Fruit fly (Drosophila melanogaster): ENCODE measurements around the gene CG1662.

Gene CG1662

DNA sequence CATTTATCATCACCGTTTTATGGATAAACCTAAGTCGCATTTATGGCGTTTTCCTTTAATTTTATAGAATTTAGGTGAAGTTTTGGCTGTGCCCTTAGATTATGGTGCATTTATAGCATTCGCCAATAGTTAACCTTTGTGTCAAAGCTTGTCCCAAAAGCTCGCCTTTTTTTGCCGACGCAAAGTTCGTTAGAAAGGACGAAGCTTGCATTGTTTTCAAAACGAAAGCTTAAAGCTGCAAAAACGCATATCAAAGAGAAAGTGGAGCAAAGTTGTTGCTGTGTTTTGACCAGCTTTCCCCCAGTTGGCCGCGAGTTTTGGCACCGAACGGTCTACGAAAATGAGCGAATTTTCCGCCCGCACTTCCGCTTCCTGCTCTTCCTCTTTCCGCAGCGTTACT lies 28.4 kb upstream of the CG1662 start, which contains the start of gene Syt12:
TSS of gene Syt12 (plus strand) at position 301 of the 400 bp plus-strand sequence.
- TF ChIP-seq corto (GFP tag; optimal IDR thresholded peaks at IDR 0.05) (no peak), CG18599 (GFP tag; optimal IDR thresholded peaks at IDR 0.05) (peak; percentile 1), NC2β (GFP tag; optimal IDR thresholded peaks at IDR 0.05) (no peak), ac (GFP tag; optimal IDR thresholded peaks at IDR 0.05) (no peak), Side (GFP tag; optimal IDR thresholded peaks at IDR 0.05) (no peak), CTCF (GFP tag; optimal IDR thresholded peaks at IDR 0.05) (peak; percentile 21), CG6175 (GFP tag; IDR thresholded peaks at IDR 0.05) (no peak), Ets97D (GFP tag; optimal IDR thresholded peaks at IDR 0.05) (peak; percentile 46), CG34376 (GFP tag; optimal IDR thresholded peaks at IDR 0.05) (peak; percentile 16), CG12071 (GFP tag; optimal IDR thresholded peaks at IDR 0.05) (peak; percentile 4), Deaf1 (tag; optimal IDR thresholded peaks at IDR 0.05) (no peak), CG17385 (GFP tag; optimal IDR thresholded peaks at IDR 0.05) (peak; percentile 2), CG2678 (tag; optimal IDR thresholded peaks at IDR 0.05) (no peak), BtbVII (GFP tag; optimal IDR thresholded peaks at IDR 0.05) (no peak), Rfx (GFP tag; IDR thresholded peaks at IDR 0.05) (no peak)

DNA sequence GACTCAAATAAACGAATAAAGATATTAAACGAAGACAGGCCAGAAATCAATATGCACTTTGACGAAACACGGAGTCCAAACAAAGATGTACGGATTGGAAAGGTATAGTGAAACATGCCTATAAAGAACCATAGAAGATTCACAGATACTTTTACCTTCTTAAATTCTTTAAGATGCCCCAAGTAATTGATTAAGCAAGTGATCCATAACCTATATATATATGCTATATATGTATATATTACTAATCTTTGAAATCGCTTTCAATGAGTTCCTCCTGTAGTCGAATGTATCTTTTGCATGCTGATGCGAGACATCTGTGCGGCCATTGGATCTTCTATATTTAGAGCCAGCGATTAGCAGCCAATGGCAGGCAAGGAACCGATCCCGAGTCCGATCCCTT lies 19.2 kb upstream of the CG1662 start, which contains the start of gene dmrt11E:
TSS of gene dmrt11E (plus strand) at position 43 of the 400 bp plus-strand sequence.
- TF ChIP-seq CG2712 (tag; optimal IDR thresholded peaks at IDR 0.05), result peak; percentile 86
- TF ChIP-seq Hr51 (GFP tag; optimal IDR thresholded peaks at IDR 0.05), result peak in 1 of 2 experiments; percentile 62
- TF ChIP-seq row (GFP tag; IDR thresholded peaks at IDR 0.05), result peak; percentile 81
- TF ChIP-seq CG14050 (GFP tag; IDR thresholded peaks at IDR 0.05), result peak; percentile 48; the same call in 1 of the 3 replicates
- TF ChIP-seq stwl (tag; optimal IDR thresholded peaks at IDR 0.05), result peak; percentile 32
- TF ChIP-seq esg (GFP tag; conservative IDR thresholded peaks at IDR 0.05), result peak; percentile 45
- TF ChIP-seq odd (GFP tag; optimal IDR thresholded peaks at IDR 0.05), result peak; percentile 21
- peak; percentile 37 for TF ChIP-seq CG1233 (GFP tag; optimal IDR thresholded peaks at IDR 0.05)
- TF ChIP-seq CG12659 (GFP tag; optimal IDR thresholded peaks at IDR 0.05), result peak; percentile 20
- TF ChIP-seq CG10959 (GFP tag; IDR thresholded peaks at IDR 0.05), result peak; percentile 72
- TF ChIP-seq emc (GFP tag; optimal IDR thresholded peaks at IDR 0.05), result no peak
- no peak for TF ChIP-seq pum (GFP tag; optimal IDR thresholded peaks at IDR 0.05)
- no peak for TF ChIP-seq Hand (GFP tag; optimal IDR thresholded peaks at IDR 0.05)
- TF ChIP-seq CG13296 (GFP tag; optimal IDR thresholded peaks at IDR 0.05), result no peak
- TF ChIP-seq Drgx (GFP tag; IDR thresholded peaks at IDR 0.05), result 0 out of 2 replicates have a peak, but pooled peaks have one; percentile 12
- TF ChIP-seq Ptx1 (GFP tag; IDR thresholded peaks at IDR 0.05), result peak; percentile 71
- TF ChIP-seq bcd (GFP tag; optimal IDR thresholded peaks at IDR 0.05), result peak; percentile 27
- TF ChIP-seq CG7786 (GFP tag; optimal IDR thresholded peaks at IDR 0.05), result no peak
- 0 out of 2 replicates have a peak, but pooled peaks have one; percentile 23 for TF ChIP-seq CG32767 (GFP tag; IDR thresholded peaks at IDR 0.05)
- TF ChIP-seq Sox100B (GFP tag; optimal IDR thresholded peaks at IDR 0.05), result peak; percentile 31
- TF ChIP-seq Chrac-16 (GFP tag; optimal IDR thresholded peaks at IDR 0.05), result peak; percentile 42
- TF ChIP-seq dan (GFP tag; IDR thresholded peaks at IDR 0.05), result no peak
- peak; percentile 48; the same call in 1 of the 2 replicates for TF ChIP-seq HLH3B (GFP tag; IDR thresholded peaks at IDR 0.05)
- TF ChIP-seq dysf (GFP tag; IDR thresholded peaks at IDR 0.05), result peak; percentile 64
- peak; percentile 49 for TF ChIP-seq CG5245 (GFP tag; optimal IDR thresholded peaks at IDR 0.05)
- peak; percentile 43 for TF ChIP-seq CG17385 (GFP tag; optimal IDR thresholded peaks at IDR 0.05)
- peak; percentile 59 for TF ChIP-seq gcm (GFP tag; optimal IDR thresholded peaks at IDR 0.05)
- peak; percentile 58 for TF ChIP-seq Xbp1 (GFP tag; optimal IDR thresholded peaks at IDR 0.05)
- TF ChIP-seq Nf-YA (GFP tag; IDR thresholded peaks at IDR 0.05), result peak; percentile 41
- TF ChIP-seq Hsf (GFP tag; optimal IDR thresholded peaks at IDR 0.05), result no peak
- peak; percentile 89 for TF ChIP-seq CG15696 (tag; optimal IDR thresholded peaks at IDR 0.05)
- peak; percentile 35 for TF ChIP-seq ewg (GFP tag; optimal IDR thresholded peaks at IDR 0.05)
- peak; percentile 61 for TF ChIP-seq Spps (tag; optimal IDR thresholded peaks at IDR 0.05)
- TF ChIP-seq tap (tag; optimal IDR thresholded peaks at IDR 0.05), result peak; percentile 45
- peak; percentile 63 for TF ChIP-seq CG10209 (GFP tag; optimal IDR thresholded peaks at IDR 0.05)
- peak; percentile 70 for TF ChIP-seq Ssrp (tag; optimal IDR thresholded peaks at IDR 0.05)
- TF ChIP-seq Lhr (GFP tag; optimal IDR thresholded peaks at IDR 0.05), result peak; percentile 34

Measured in whole organism, embryonic.